Fruit fly (Drosophila melanogaster): ENCODE data around the gene Scgbeta.

DNA sequence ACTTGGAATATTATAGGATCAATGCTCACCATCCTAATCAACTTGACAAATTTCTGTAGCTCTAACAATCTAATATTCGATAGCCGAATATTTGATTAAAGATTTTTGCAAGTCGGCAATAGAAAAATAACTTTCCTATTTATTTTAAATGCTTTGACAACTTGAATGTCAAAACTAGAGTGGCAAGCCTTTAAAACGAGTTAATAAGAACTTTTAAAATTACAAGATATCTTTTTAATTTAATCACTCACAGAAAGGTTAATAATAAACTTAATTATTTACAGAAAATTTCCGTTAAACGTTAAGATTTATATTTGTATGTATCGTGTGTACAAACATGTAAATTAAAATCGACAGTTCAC is 16.8 kb upstream of the Scgbeta start, which contains the start of the genes CG17207 and CG46427:
- TF ChIP-seq CG8478 (optimal IDR thresholded peaks at IDR 0.05) = no peak
- TF ChIP-seq CTCF (optimal IDR thresholded peaks at IDR 0.05) = no peak

Data from S2 (cell line).